Worm (Caenorhabditis elegans) whole organism, mixed stage, embryonic: Measurements from ENCODE around the gene W02D7.12.

Experiments
- bed-3 ChIP-seq: fragments of 200-800 bp; sonication (Bioruptor generic); optimal IDR thresholded peaks from 3 replicates; lab custom pipeline; 2018; ENCODE audit warnings: mild to moderate bottlenecking, missing genetic modification characterization, moderate library complexity, missing compliant biosample characterization
- blmp-1 ChIP-seq: fragments of 150-350 bp; optimal IDR thresholded peaks from 2 replicates; lab custom pipeline; 2014; ENCODE audit warnings: missing biosample characterization, missing genetic modification characterization
- ceh-39 ChIP-seq: fragments of 150-350 bp; optimal IDR thresholded peaks from 2 replicates; lab custom pipeline; 2014; ENCODE audit warnings: missing biosample characterization, missing genetic modification characterization
- ceh-83 ChIP-seq: fragments of 200-800 bp; sonication (Bioruptor generic); optimal IDR thresholded peaks from 2 replicates; lab custom pipeline; 2018; ENCODE audit warnings: mild to moderate bottlenecking, missing genetic modification characterization, missing compliant biosample characterization
- ces-1 ChIP-seq: fragments of 150-350 bp; optimal IDR thresholded peaks from 2 replicates; lab custom pipeline; 2014; ENCODE audit warnings: missing biosample characterization, missing genetic modification reagents, missing genetic modification characterization
- cnd-1 ChIP-seq: fragments of 200-800 bp; sonication (Bioruptor generic); optimal IDR thresholded peaks from 2 replicates; lab custom pipeline; 2018; ENCODE audit warnings: mild to moderate bottlenecking, missing genetic modification characterization, missing compliant biosample characterization
- drap-1 ChIP-seq: fragments of 200-800 bp; sonication (Bioruptor generic); optimal IDR thresholded peaks from 3 replicates; lab custom pipeline; 2018; ENCODE audit warnings: mild to moderate bottlenecking, missing genetic modification characterization, missing compliant biosample characterization
- elt-1 ChIP-seq: sonication (generic microtip); optimal IDR thresholded peaks from 2 replicates; lab custom pipeline; 2017; ENCODE audit warnings: missing genetic modification characterization, mild to moderate bottlenecking, missing compliant biosample characterization, antibody characterized with exemption, moderate library complexity, borderline replicate concordance; ENCODE audit not compliant: insufficient read depth
- elt-3 ChIP-seq: fragments of 150-350 bp; optimal IDR thresholded peaks from 2 replicates; lab custom pipeline; 2014; ENCODE audit warnings: missing biosample characterization, missing genetic modification characterization
- flh-1 ChIP-seq: fragments of 200-800 bp; sonication (Bioruptor generic); optimal IDR thresholded peaks from 2 replicates; lab custom pipeline; 2018; ENCODE audit warnings: mild to moderate bottlenecking, missing genetic modification characterization, moderate library complexity, missing compliant biosample characterization
- ham-2 ChIP-seq: fragments of 200-800 bp; sonication (Bioruptor generic); optimal IDR thresholded peaks from 2 replicates; lab custom pipeline; 2018; ENCODE audit warnings: mild to moderate bottlenecking, missing genetic modification characterization, missing compliant biosample characterization
- hlh-1 ChIP-seq: fragments of 150-350 bp; optimal IDR thresholded peaks from 2 replicates; lab custom pipeline; 2014; ENCODE audit warnings: missing biosample characterization, missing genetic modification reagents, missing genetic modification characterization
- lin-13 ChIP-seq: fragments of 150-350 bp; optimal IDR thresholded peaks from 2 replicates; lab custom pipeline; 2014; ENCODE audit warnings: missing biosample characterization, missing genetic modification characterization
- lin-32 ChIP-seq: fragments of 200-800 bp; sonication (Bioruptor generic); optimal IDR thresholded peaks from 2 replicates; lab custom pipeline; 2018; ENCODE audit warnings: mild to moderate bottlenecking, missing genetic modification characterization, missing compliant biosample characterization
- lsy-2 ChIP-seq: fragments of 150-350 bp; optimal IDR thresholded peaks from 2 replicates; lab custom pipeline; 2014; ENCODE audit warnings: missing biosample characterization, missing genetic modification characterization
- mab-5 ChIP-seq: fragments of 150-350 bp; optimal IDR thresholded peaks from 2 replicates; lab custom pipeline; 2014; ENCODE audit warnings: missing biosample characterization, missing genetic modification characterization
- mep-1 ChIP-seq: fragments of 150-350 bp; optimal IDR thresholded peaks from 2 replicates; lab custom pipeline; 2017; ENCODE audit warnings: missing biosample characterization, missing genetic modification reagents, missing genetic modification characterization, inconsistent platforms
- mls-2 ChIP-seq: sonication (generic microtip); optimal IDR thresholded peaks from 2 replicates; lab custom pipeline; 2016; ENCODE audit warnings: mild to moderate bottlenecking, missing genetic modification characterization, moderate library complexity, missing compliant biosample characterization
- nhr-237 ChIP-seq: fragments of 150-350 bp; optimal IDR thresholded peaks from 2 replicates; lab custom pipeline; 2014; ENCODE audit warnings: missing biosample characterization, missing genetic modification characterization
- nhr-28 ChIP-seq: fragments of 150-350 bp; optimal IDR thresholded peaks from 2 replicates; lab custom pipeline; 2014; ENCODE audit warnings: missing biosample characterization, missing genetic modification characterization
- pha-4 ChIP-seq: fragments of 150-350 bp; optimal IDR thresholded peaks from 2 replicates; lab custom pipeline; 2018; ENCODE audit warnings: missing biosample characterization, missing genetic modification reagents, missing genetic modification characterization
- sem-2 ChIP-seq: fragments of 200-800 bp; sonication (Bioruptor generic); optimal IDR thresholded peaks from 2 replicates; lab custom pipeline; 2018; ENCODE audit warnings: mild to moderate bottlenecking, missing genetic modification characterization, missing compliant biosample characterization
- snpc-4 ChIP-seq: fragments of 150-350 bp; optimal IDR thresholded peaks from 2 replicates; lab custom pipeline; 2014; ENCODE audit warnings: missing biosample characterization, missing genetic modification characterization
- sptf-1 ChIP-seq: sonication (generic microtip); optimal IDR thresholded peaks from 2 replicates; lab custom pipeline; 2017; ENCODE audit warnings: mild to moderate bottlenecking, missing genetic modification characterization, moderate library complexity, missing compliant biosample characterization
- tbx-8 ChIP-seq: fragments of 200-800 bp; sonication (Bioruptor generic); optimal IDR thresholded peaks from 2 replicates; lab custom pipeline; 2018; ENCODE audit warnings: mild to moderate bottlenecking, missing genetic modification characterization, moderate library complexity, missing compliant biosample characterization
- unc-39 ChIP-seq: fragments of 150-350 bp; optimal IDR thresholded peaks from 2 replicates; lab custom pipeline; 2014; ENCODE audit warnings: missing biosample characterization, missing genetic modification characterization
- zip-8 ChIP-seq: fragments of 150-350 bp; optimal IDR thresholded peaks from 2 replicates; lab custom pipeline; 2014; ENCODE audit warnings: missing biosample characterization, missing genetic modification characterization

Gene W02D7.12

DNA sequence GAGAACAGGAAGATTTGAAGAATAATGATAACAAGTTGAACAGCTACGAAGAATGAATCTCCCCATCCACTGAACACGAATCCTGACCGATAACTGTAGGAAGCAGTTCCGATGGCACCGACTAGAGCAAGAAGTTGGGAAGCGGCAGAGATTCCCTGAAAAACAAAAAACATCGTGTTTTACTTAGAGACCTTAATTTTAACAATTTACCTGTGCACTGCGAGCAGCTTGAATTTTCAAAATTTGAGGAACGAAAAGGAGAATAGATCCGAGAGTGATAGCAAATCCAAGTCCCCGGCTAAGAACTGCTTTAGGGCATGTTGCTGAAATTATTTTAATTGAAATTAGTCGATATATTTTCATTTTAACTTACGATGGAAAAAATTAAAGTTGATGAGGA lies 47.4 kb downstream of the W02D7.12 start:
- TF ChIP-seq lin-13 (tag; lab: Kevin White, UChicago) (no peak), mab-5 (tag; lab: Kevin White, UChicago) (no peak)
- TF ChIP-seq, all 35 proteins: peak for 0

DNA sequence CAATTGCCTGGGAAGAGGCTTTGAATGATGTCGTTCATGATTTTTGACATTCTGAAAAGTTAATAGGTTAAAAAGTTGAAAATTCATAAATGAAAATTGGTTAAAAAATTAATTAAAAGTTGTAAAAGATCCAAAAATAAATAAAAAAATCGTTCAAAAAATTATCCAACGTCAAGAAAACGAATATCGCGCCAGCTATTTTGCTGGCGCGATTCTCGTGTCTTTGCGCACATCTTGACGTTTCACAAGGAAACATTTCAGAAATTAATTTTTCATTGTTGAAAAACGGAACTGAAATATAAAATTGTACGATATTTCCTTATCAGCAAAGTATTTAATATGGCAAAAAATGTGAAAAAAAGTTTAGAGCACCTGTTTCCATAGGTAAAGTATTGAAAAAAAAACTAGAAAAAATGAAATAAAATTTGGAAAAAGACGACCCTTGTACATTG lies 47.8 kb downstream of the W02D7.12 start, which contains the start of gene mpdu-1:
mpdu-1 (minus strand) TSS at position 51 of the 452 bp plus-strand sequence.
- TF ChIP-seq zip-8 (tag; lab: Kevin White, UChicago) (no peak), mep-1 (peak; percentile 45), bed-3 (GFP tag; lab: Kevin White, UChicago) (no peak), hlh-1 (tag; lab: Kevin White, UChicago) (no peak), pha-4 (tag; lab: Kevin White, UChicago) (peak; percentile 4), lsy-2 (tag; lab: Kevin White, UChicago) (peak; percentile 23), blmp-1 (tag; lab: Kevin White, UChicago) (no peak), ces-1 (GFP tag; lab: Kevin White, UChicago) (peak; percentile 49), drap-1 (GFP tag; lab: Kevin White, UChicago) (no peak), ceh-83 (GFP tag; lab: Kevin White, UChicago) (no peak), flh-1 (GFP tag; lab: Kevin White, UChicago) (no peak), sem-2 (GFP tag; lab: Kevin White, UChicago) (no peak)

DNA sequence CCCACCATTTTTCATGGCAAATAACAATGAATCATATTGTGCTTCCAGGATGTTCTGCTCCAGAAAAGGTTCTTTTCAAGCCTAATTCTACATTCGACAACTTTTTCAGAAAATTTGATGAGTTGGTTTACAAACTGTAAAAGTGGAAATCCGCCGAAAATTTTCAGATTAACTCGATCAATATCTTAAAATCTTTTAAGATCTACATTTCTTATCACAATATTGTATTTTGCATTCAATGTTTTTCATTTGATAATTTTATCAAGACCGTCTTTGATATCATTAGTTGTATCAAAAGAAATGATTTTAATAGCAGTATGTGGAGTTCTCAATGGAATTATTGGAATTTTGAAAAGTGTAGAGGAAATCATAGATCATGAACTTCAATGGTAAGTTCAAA lies 48.5 kb downstream of the W02D7.12 start, which contains the start of gene F38E1.6:
F38E1.6 (plus strand) TSS at position 301 of the 400 bp plus-strand sequence.
- TF ChIP-seq sptf-1 (tag; lab: Kevin White, UChicago) (no peak), ham-2 (GFP tag; lab: Kevin White, UChicago) (no peak), ceh-39 (no peak), tbx-8 (no peak), elt-3 (tag; lab: Kevin White, UChicago) (no peak), snpc-4 (no peak), elt-1 (tag; lab: Kevin White, UChicago) (no peak), nhr-237 (tag; lab: Kevin White, UChicago) (no peak), lin-32 (GFP tag; lab: Kevin White, UChicago) (no peak), sem-2 (GFP tag; lab: Kevin White, UChicago) (no peak), flh-1 (GFP tag; lab: Kevin White, UChicago) (no peak), mls-2 (tag; lab: Kevin White, UChicago) (no peak), mab-5 (tag; lab: Kevin White, UChicago) (no peak), nhr-28 (tag; lab: Kevin White, UChicago) (no peak), ces-1 (GFP tag; lab: Kevin White, UChicago) (no peak), unc-39 (no peak), cnd-1 (no peak), lsy-2 (tag; lab: Kevin White, UChicago) (no peak)
